Fruit fly (Drosophila melanogaster): ENCODE data around the gene CG33108.

Gene CG33108

DNA sequence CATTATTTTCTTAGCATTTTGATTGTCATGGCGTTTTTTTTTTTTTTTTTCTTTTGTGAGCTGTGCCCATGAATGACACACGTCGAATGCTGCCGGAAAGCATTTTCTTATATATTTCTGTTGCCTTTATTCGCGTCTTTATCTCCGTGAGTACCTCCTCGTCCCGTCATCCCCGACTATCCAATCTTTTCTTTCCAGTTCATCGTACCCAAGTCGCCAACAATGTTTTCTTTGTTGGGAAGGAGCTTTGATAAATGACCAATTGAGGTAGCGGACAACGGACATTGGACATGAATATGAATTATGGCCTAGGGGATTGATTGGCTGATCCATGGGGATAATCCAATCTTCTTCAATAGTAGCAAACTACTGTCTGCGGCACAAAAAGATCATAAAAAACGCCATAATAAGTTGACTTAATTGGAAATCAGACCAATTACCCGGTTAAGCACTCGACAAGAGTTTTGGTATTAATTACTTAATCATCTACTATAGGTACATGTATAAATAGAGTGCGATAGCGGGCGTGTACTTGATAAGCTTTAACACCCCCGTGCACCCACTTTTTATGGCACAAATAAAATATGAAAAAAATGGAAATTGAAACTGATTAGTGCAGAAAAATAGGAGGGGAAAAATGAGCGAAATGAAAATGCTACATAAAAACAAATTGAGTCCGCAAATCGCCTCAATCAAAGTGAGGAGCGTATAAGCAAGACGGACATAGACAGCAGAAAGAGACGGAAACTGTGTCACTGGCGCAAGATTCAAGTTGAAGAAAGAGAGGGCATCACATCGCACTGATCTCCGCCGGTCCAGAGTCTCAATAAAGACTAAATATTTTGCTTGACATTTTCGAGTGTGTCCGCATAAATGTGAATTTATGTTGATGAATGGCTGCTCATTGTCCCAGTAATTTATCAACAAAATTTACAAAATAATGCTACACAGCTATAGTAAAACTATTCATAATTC lies 20.8 kb downstream of the CG33108 start:
- TF ChIP-seq D1 (tag; optimal IDR thresholded peaks at IDR 0.05) (no peak), Snoo (tag; optimal IDR thresholded peaks at IDR 0.05) (no peak), EcR (GFP tag; optimal IDR thresholded peaks at IDR 0.05) (peak; percentile 92), CG4496 (GFP tag; IDR thresholded peaks at IDR 0.05) (peak; percentile 34; the same call in 1 of the 3 replicates), CG14655 (GFP tag; optimal IDR thresholded peaks at IDR 0.05) (no peak), fd96Ca (GFP tag; IDR thresholded peaks at IDR 0.05) (0 out of 3 replicates have a peak, but pooled peaks have one; percentile 45), Ets98B (GFP tag; IDR thresholded peaks at IDR 0.05) (0 out of 2 replicates have a peak, but pooled peaks have one; percentile 22), Pif1A (GFP tag; optimal IDR thresholded peaks at IDR 0.05) (no peak), CG17806 (tag; optimal IDR thresholded peaks at IDR 0.05) (no peak), CG32121 (GFP tag; IDR thresholded peaks at IDR 0.05) (0 out of 2 replicates have a peak, but pooled peaks have one; percentile 19), gl (tag; optimal IDR thresholded peaks at IDR 0.05) (no peak), CG12605 (GFP tag; IDR thresholded peaks at IDR 0.05) (0 out of 2 replicates have a peak, but pooled peaks have one; percentile 45)

DNA sequence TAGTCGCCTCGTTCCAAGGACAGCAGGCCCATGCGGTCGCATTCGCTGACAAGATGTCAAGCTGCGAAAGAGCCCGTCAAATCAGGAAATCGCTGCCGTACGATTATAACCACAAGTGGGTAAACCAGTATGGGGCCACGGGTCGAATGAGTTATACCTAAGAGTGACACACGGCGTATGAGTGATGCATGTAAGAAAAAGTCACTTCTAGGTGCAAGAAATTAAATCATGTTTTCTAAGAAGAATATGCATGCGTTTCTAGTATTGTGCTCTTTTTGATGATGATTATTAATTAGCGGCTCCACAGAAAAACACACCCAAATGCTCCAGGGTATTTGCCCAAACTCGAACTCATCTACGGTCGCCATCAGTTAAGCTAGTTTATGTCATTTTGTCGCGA lies 22.2 kb downstream of the CG33108 start:
- TF ChIP-seq CG14655 (GFP tag; optimal IDR thresholded peaks at IDR 0.05) (peak; percentile 29), CG34367 (tag; optimal IDR thresholded peaks at IDR 0.05) (no peak), Pif1A (GFP tag; optimal IDR thresholded peaks at IDR 0.05) (peak; percentile 9), CG9948 (tag; optimal IDR thresholded peaks at IDR 0.05) (no peak), CG17806 (tag; optimal IDR thresholded peaks at IDR 0.05) (peak; percentile 14)

DNA sequence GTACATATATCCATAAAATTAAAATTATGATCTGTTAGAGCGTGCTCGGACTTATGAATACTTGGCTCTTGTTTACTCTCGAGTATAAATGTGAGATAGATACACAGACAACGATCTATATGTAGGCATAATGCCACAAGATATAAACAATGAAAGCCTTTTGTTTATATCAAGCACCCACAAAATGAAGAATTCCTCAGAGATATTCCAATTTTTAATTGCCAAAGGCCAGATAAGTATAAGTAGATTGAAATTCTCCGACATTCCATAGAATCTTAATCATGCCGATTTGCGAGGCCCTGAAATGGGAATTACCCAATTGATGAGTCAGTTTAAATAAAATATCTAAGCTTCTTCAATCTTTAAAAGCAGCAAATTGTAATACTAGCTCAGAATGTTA lies 26.4 kb downstream of the CG33108 start:
- no peak for TF ChIP-seq CG13204 (GFP tag; optimal IDR thresholded peaks at IDR 0.05)
- TF ChIP-seq Ets98B (GFP tag; IDR thresholded peaks at IDR 0.05) = no peak
- TF ChIP-seq Pif1A (GFP tag; optimal IDR thresholded peaks at IDR 0.05) = no peak
- TF ChIP-seq CG10348 (GFP tag; IDR thresholded peaks at IDR 0.05) = no peak
- TF ChIP-seq CG8301 (tag; optimal IDR thresholded peaks at IDR 0.05) = no peak
- TF ChIP-seq D1 (tag; optimal IDR thresholded peaks at IDR 0.05) = no peak

DNA sequence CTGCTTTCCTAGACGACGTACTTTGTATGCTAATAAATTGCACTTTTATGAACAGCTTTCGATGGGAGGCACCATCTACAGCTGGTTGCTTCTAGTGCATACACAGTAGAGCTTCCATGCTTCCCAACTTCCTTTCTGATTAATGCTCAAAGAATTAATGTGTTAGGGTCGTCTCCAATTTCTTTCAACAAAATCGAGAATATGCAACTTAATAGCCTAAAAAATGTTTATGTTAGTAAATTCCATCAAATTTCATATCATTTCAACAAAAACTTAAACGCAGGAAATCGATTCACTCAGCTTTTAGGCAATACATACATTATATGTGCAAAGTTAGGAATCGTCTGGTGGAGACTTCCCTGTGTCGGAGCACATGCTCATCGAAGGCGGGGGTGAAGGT lies 28.7 kb downstream of the CG33108 start:
- TF ChIP-seq gl (tag; optimal IDR thresholded peaks at IDR 0.05) (no peak), CG8301 (tag; optimal IDR thresholded peaks at IDR 0.05) (peak; percentile 79), CG12605 (GFP tag; IDR thresholded peaks at IDR 0.05) (peak; percentile 27; the same call in 1 of the 2 replicates), D1 (tag; optimal IDR thresholded peaks at IDR 0.05) (no peak), Pif1B (GFP tag; optimal IDR thresholded peaks at IDR 0.05) (no peak), EcR (GFP tag; optimal IDR thresholded peaks at IDR 0.05) (no peak), Ets98B (GFP tag; IDR thresholded peaks at IDR 0.05) (no peak), fd96Ca (GFP tag; IDR thresholded peaks at IDR 0.05) (0 out of 3 replicates have a peak, but pooled peaks have one; percentile 28), CG15710 (tag; optimal IDR thresholded peaks at IDR 0.05) (peak; percentile 61), CG14655 (GFP tag; optimal IDR thresholded peaks at IDR 0.05) (peak; percentile 86), rn (GFP tag; IDR thresholded peaks at IDR 0.05) (no peak), CG4496 (GFP tag; IDR thresholded peaks at IDR 0.05) (no peak), CG32121 (GFP tag; IDR thresholded peaks at IDR 0.05) (0 out of 2 replicates have a peak, but pooled peaks have one; percentile 27), CG10348 (GFP tag; IDR thresholded peaks at IDR 0.05) (peak; percentile 9; the same call in 1 of the 2 replicates), Snoo (tag; optimal IDR thresholded peaks at IDR 0.05) (no peak), CG8159 (tag; optimal IDR thresholded peaks at IDR 0.05) (peak; percentile 67), CG34367 (tag; optimal IDR thresholded peaks at IDR 0.05) (peak; percentile 43), CG13204 (GFP tag; optimal IDR thresholded peaks at IDR 0.05) (no peak), CG9948 (tag; optimal IDR thresholded peaks at IDR 0.05) (peak; percentile 69), CG17806 (tag; optimal IDR thresholded peaks at IDR 0.05) (peak; percentile 51), Pif1A (GFP tag; optimal IDR thresholded peaks at IDR 0.05) (peak; percentile 66)

DNA sequence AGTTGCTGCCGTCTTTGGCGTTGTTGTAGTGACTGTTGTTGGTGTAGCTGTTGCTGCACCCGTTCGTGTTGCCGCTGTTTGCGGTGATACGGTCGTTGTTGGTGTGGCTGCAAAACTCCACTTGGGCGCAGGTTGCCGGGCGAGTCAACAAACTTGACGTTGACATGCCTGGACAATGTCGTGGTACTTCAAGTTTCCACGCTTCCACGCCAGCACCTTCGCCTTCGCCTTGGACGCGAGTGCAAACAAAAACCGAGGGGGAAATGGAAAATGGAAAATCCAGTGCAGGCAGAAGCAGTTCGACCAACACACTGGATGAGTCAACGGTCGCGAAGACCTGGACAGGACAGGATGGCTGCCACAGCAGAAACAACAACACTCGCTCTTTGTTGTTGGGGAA lies 29.2 kb downstream of the CG33108 start:
- TF ChIP-seq rn (GFP tag; IDR thresholded peaks at IDR 0.05) = no peak
- TF ChIP-seq CG8159 (tag; optimal IDR thresholded peaks at IDR 0.05) = no peak
- TF ChIP-seq CG4496 (GFP tag; IDR thresholded peaks at IDR 0.05) = no peak
- no peak for TF ChIP-seq Pif1A (GFP tag; optimal IDR thresholded peaks at IDR 0.05)
- peak; percentile 32 for TF ChIP-seq CG13204 (GFP tag; optimal IDR thresholded peaks at IDR 0.05)
- peak; percentile 62 for TF ChIP-seq EcR (GFP tag; optimal IDR thresholded peaks at IDR 0.05)

DNA sequence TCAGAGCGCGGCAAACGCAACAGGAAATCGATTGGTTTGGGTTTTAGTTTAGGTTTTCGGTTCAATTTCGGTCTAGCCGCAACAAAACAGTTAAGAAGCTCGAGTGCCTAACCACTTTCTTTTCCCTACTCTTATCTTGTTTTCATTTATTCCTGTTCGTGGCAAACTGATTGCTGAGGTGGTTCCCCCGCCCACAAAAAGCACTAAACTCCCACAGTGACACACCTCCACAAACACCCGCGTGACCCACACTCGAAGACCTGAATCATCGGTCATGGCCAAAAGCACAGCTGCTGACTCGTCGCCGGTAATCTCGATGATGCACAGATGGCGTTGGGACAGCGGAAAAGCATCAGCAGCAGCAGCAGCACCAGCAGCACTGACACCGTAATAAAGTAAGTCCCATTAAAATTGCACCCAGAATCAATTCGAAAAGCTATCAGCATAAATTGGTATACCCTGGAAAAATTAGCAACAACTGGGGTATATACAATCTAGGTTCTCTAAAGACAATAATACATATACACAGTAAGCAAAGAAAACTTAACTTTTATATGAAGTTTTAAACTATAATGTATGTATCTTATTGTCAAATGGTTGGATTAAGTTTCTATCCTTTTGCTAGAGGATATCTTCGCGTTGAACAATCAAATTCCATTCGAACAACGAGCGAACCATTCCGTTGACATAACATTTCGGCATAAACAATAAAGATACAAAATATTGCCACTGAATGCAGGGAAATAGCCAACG lies 30.4 kb downstream of the CG33108 start:
- TF ChIP-seq Pif1A (GFP tag; optimal IDR thresholded peaks at IDR 0.05) = peak; percentile 37
- TF ChIP-seq CG9948 (tag; optimal IDR thresholded peaks at IDR 0.05) = peak; percentile 4
- peak; percentile 39 for TF ChIP-seq CG14655 (GFP tag; optimal IDR thresholded peaks at IDR 0.05)
- TF ChIP-seq Ets98B (GFP tag; IDR thresholded peaks at IDR 0.05) = no peak
- TF ChIP-seq CG10348 (GFP tag; IDR thresholded peaks at IDR 0.05) = no peak
- peak; percentile 26 for TF ChIP-seq CG8301 (tag; optimal IDR thresholded peaks at IDR 0.05)
- TF ChIP-seq CG4496 (GFP tag; IDR thresholded peaks at IDR 0.05) = 0 out of 3 replicates have a peak, but pooled peaks have one; percentile 22
